Fruit fly (Drosophila melanogaster) whole organism: ENCODE results near the gene Jon25Bi.

Experiments
- CG8478 ChIP-seq: fragments of >200 bp; optimal IDR thresholded peaks from 2 replicates; lab custom pipeline; 2018; ENCODE audit warnings: inconsistent platforms
- pan ChIP-seq: fragments of >200 bp; optimal IDR thresholded peaks from 2 replicates; lab custom pipeline; 2017
- psq ChIP-seq: fragments of >200 bp; optimal IDR thresholded peaks from 2 replicates; lab custom pipeline; 2017
- usp ChIP-seq: fragments of >200 bp; optimal IDR thresholded peaks from 2 replicates; lab custom pipeline; 2017; ENCODE audit warnings: missing biosample characterization, missing genetic modification characterization, mixed read lengths

DNA sequence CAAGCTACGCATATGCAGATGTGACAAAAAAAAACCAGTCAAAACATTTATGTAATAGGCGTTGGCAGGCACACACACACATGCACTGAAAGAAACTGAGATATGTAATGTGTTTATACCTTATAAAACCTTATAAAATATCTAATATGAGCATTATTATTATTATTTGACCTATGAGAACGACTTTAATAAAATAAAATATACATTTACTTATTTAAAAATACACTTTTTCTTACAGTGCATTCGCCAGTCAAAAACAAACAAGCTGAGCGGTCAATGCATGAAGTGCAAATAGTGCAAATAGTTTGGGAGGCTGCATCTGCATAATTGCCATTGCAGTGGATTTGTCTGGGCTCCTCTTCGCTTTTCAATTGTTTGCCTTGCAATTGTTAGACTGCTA lies 47.0 kb downstream of the Jon25Bi start:
- TF ChIP-seq CG8478 (lab: Kevin White, UChicago): no peak
- TF ChIP-seq pan (lab: Kevin White, UChicago): no peak
- TF ChIP-seq psq: no peak
- no peak for TF ChIP-seq usp
